Worm (Caenorhabditis elegans) whole organism, young adult: Measurements from ENCODE around the gene srd-40.

ENCODE experiments used
- F10E7.11 ChIP-seq: sonication (generic microtip); optimal IDR thresholded peaks from 2 replicates; lab custom pipeline; 2017; ENCODE audit warnings: mild to moderate bottlenecking, missing genetic modification characterization, moderate library complexity, missing compliant biosample characterization
- F22D6.2 ChIP-seq: sonication (generic microtip); optimal IDR thresholded peaks from 2 replicates; lab custom pipeline; 2016; ENCODE audit warnings: mild to moderate bottlenecking, missing genetic modification characterization, missing compliant biosample characterization
- Y56A3A.18 ChIP-seq: fragments of 200-800 bp; sonication (Bioruptor generic); IDR thresholded peaks from 2 replicates; pipeline ENCODE4 v1.3.6; 2022; ENCODE audit warnings: missing genetic modification reagents, missing genetic modification characterization, missing compliant biosample characterization
- ama-1 ChIP-seq, 3 experiments: fragments of 150-350 bp in 1 of 3; sonication (generic microtip) in 2 of 3; optimal IDR thresholded peaks; 2 replicates each; lab custom pipeline; 2014 to 2018; ENCODE audit warnings: missing biosample characterization in 2 of 3, missing genetic modification characterization in 2 of 3, missing genetic modification reagents in 2 of 3
- him-1 ChIP-seq: sonication (generic microtip); optimal IDR thresholded peaks from 2 replicates; lab custom pipeline; 2016; ENCODE audit warnings: missing genotype, missing genetic modification reagents, missing genetic modification characterization, missing compliant biosample characterization
- madf-6 ChIP-seq: fragments of 200-800 bp; sonication (Bioruptor generic); IDR thresholded peaks from 2 replicates; pipeline ENCODE4 v1.3.6; 2022; ENCODE audit warnings: missing genetic modification reagents, missing genetic modification characterization, missing compliant biosample characterization
- mes-4 ChIP-seq: sonication (generic microtip); optimal IDR thresholded peaks from 2 replicates; lab custom pipeline; 2016; ENCODE audit warnings: missing genotype, missing genetic modification characterization, missing compliant biosample characterization
- rcor-1 ChIP-seq: fragments of 200-800 bp; sonication (Bioruptor generic); IDR thresholded peaks from 2 replicates; pipeline ENCODE4 v1.3.6; 2022; ENCODE audit warnings: missing genetic modification reagents, missing genetic modification characterization, missing compliant biosample characterization
- snpc-4 ChIP-seq, 5 experiments: fragments of 150-350 bp in 1 of 5; sonication (generic microtip) in 4 of 5; optimal IDR thresholded peaks; 2 replicates each; lab custom pipeline; 2014 to 2018; ENCODE audit warnings: missing genetic modification characterization in 5 of 5, missing biosample characterization in 3 of 5, antibody characterized with exemption in 2 of 5, mild to moderate bottlenecking in 2 of 5, missing compliant biosample characterization in 2 of 5, missing genotype in 2 of 5, moderate library complexity in 2 of 5, missing genetic modification reagents in 1 of 5
- tbx-9 ChIP-seq: sonication (generic microtip); optimal IDR thresholded peaks from 2 replicates; lab custom pipeline; 2016; ENCODE audit warnings: borderline replicate concordance, missing genetic modification characterization, inconsistent platforms, missing compliant biosample characterization
- unc-62 ChIP-seq: fragments of 150-350 bp; optimal IDR thresholded peaks from 2 replicates; lab custom pipeline; 2014; ENCODE audit warnings: missing biosample characterization, missing genetic modification reagents, missing genetic modification characterization
- ztf-28 ChIP-seq: fragments of 200-800 bp; sonication (Bioruptor generic); IDR thresholded peaks from 2 replicates; pipeline ENCODE4 v1.3.6; 2022; ENCODE audit warnings: missing genetic modification reagents, missing genetic modification characterization, missing compliant biosample characterization

- no peak for TF ChIP-seq him-1 (tag; lab: Kevin White, UChicago)
- TF ChIP-seq tbx-9, result no peak
- TF ChIP-seq F22D6.2 (tag; lab: Kevin White, UChicago), result no peak
- TF ChIP-seq ama-1 (optimal IDR thresholded peaks at IDR 0.05; lab: Kevin White, UChicago), result no peak
- TF ChIP-seq ama-1 (GFP tag; optimal IDR thresholded peaks at IDR 0.05; lab: Kevin White, UChicago), result no peak
- no peak for TF ChIP-seq ztf-28 (GFP tag; lab: Robert Waterston, UW)
- TF ChIP-seq unc-62 (GFP tag; lab: Kevin White, UChicago), result no peak
- TF ChIP-seq madf-6 (GFP tag; lab: Robert Waterston, UW), result no peak
- TF ChIP-seq F10E7.11, result no peak
- TF ChIP-seq snpc-4 (GFP tag; optimal IDR thresholded peaks at IDR 0.05; lab: Kevin White, UChicago), result no peak
- no peak for TF ChIP-seq snpc-4 (tag; optimal IDR thresholded peaks at IDR 0.05; lab: Kevin White, UChicago)
- no peak for TF ChIP-seq Y56A3A.18 (GFP tag; lab: Robert Waterston, UW)
- TF ChIP-seq rcor-1 (GFP tag; lab: Robert Waterston, UW), result no peak
- no peak for TF ChIP-seq mes-4 (tag; lab: Kevin White, UChicago)
These were observed 33.6 kb downstream of the srd-40 start, which contains the start of gene nspc-13 for ce11 chrX:12357127-12357526.
